Fruit fly (Drosophila melanogaster): ENCODE measurements around the gene His2Av.

- no peak for TF ChIP-seq pan (optimal IDR thresholded peaks at IDR 0.05)
- TF ChIP-seq usp (GFP tag; optimal IDR thresholded peaks at IDR 0.05): no peak
- TF ChIP-seq CG8478 (optimal IDR thresholded peaks at IDR 0.05): no peak
- no peak for TF ChIP-seq psq (optimal IDR thresholded peaks at IDR 0.05)
- TF ChIP-seq Dll (optimal IDR thresholded peaks at IDR 0.05): no peak
- no peak for TF ChIP-seq EcR (GFP tag; optimal IDR thresholded peaks at IDR 0.05)
Measured at dm6 chr3R:26853699-26854098, 13.0 kb upstream of the His2Av start.

Measured in whole organism.